Worm (Caenorhabditis elegans) whole organism, L1 larva: ENCODE measurements around the gene Y43C5B.3.

Source experiments
- Y116A8C.19 ChIP-seq: sonication (generic microtip); optimal IDR thresholded peaks from 2 replicates; lab custom pipeline; 2016; ENCODE audit warnings: missing compliant biosample characterization, missing genetic modification characterization, borderline replicate concordance
- ama-1 ChIP-seq: fragments of 150-350 bp; optimal IDR thresholded peaks from 2 replicates; lab custom pipeline; 2014
- blmp-1 ChIP-seq: fragments of 150-350 bp; optimal IDR thresholded peaks from 2 replicates; lab custom pipeline; 2014; ENCODE audit warnings: missing biosample characterization, missing genetic modification characterization
- ceh-63 ChIP-seq: fragments of 200-800 bp; sonication (Bioruptor generic); optimal IDR thresholded peaks from 2 replicates; lab custom pipeline; 2018; ENCODE audit warnings: mild to moderate bottlenecking, missing genetic modification characterization, missing compliant biosample characterization
- ceh-82 ChIP-seq, 3 experiments: fragments of 150-350 bp in 1 of 3; sonication (generic microtip) in 2 of 3; optimal IDR thresholded peaks; 2 replicates each; lab custom pipeline; 2014 to 2017; ENCODE audit warnings: missing biosample characterization in 3 of 3, missing genetic modification characterization in 3 of 3
- ceh-88 ChIP-seq: fragments of 200-800 bp; sonication (Bioruptor generic); IDR thresholded peaks from 2 replicates; pipeline ENCODE4 v1.3.6; 2022; ENCODE audit warnings: missing genetic modification characterization, missing compliant biosample characterization
- dpl-1 ChIP-seq, 3 experiments: fragments of 150-350 bp in 2 of 3; sonication (generic microtip) in 1 of 3; optimal IDR thresholded peaks; 2 replicates each; lab custom pipeline; 2014 to 2017; ENCODE audit warnings: missing biosample characterization in 3 of 3, missing genetic modification characterization in 3 of 3, missing genetic modification reagents in 3 of 3
- dsc-1 ChIP-seq: sonication (generic microtip); optimal IDR thresholded peaks from 2 replicates; lab custom pipeline; 2016; ENCODE audit warnings: mild to moderate bottlenecking, missing genetic modification characterization, missing compliant biosample characterization
- efl-1 ChIP-seq, 4 experiments: fragments of 150-350 bp; optimal IDR thresholded peaks in 3 of 4; peaks in 1 of 4; 1 replicate in 1 of 4; 2 replicates in 3 of 4; lab custom pipeline; 2014; ENCODE audit warnings: missing biosample characterization in 2 of 4, missing genetic modification characterization in 2 of 4, missing genetic modification reagents in 2 of 4
- egl-13 ChIP-seq: sonication (generic microtip); optimal IDR thresholded peaks from 2 replicates; lab custom pipeline; 2016; ENCODE audit warnings: missing genotype, missing genetic modification reagents, missing genetic modification characterization, missing compliant biosample characterization
- elt-3 ChIP-seq, 6 experiments: fragments of 150-350 bp in 1 of 6; sonication (generic microtip); optimal IDR thresholded peaks; 2 replicates each; lab custom pipeline; 2017 to 2018; ENCODE audit warnings: missing biosample characterization in 6 of 6, missing genetic modification characterization in 6 of 6, inconsistent platforms in 1 of 6
- ets-5 ChIP-seq: fragments of 200-800 bp; sonication (Bioruptor generic); IDR thresholded peaks from 2 replicates; pipeline ENCODE4 v1.3.6; 2022; ENCODE audit warnings: missing genetic modification characterization, missing compliant biosample characterization
- fkh-4 ChIP-seq: sonication (generic microtip); optimal IDR thresholded peaks from 2 replicates; lab custom pipeline; 2016; ENCODE audit warnings: missing compliant biosample characterization, missing genetic modification characterization, borderline replicate concordance
- fkh-8 ChIP-seq: sonication (generic microtip); optimal IDR thresholded peaks from 2 replicates; lab custom pipeline; 2016; ENCODE audit warnings: mild to moderate bottlenecking, missing genetic modification characterization, missing compliant biosample characterization
- fos-1 ChIP-seq: fragments of 150-350 bp; optimal IDR thresholded peaks from 2 replicates; lab custom pipeline; 2014; ENCODE audit warnings: missing biosample characterization, missing genetic modification characterization
- grh-1 ChIP-seq: fragments of 200-800 bp; sonication (Bioruptor generic); IDR thresholded peaks from 2 replicates; pipeline ENCODE4 v1.3.6; 2022; ENCODE audit warnings: missing genetic modification reagents, missing genetic modification characterization, missing compliant biosample characterization
- irx-1 ChIP-seq: sonication (generic microtip); optimal IDR thresholded peaks from 2 replicates; lab custom pipeline; 2016; ENCODE audit warnings: missing genetic modification characterization, missing compliant biosample characterization
- isw-1 ChIP-seq: fragments of 200-800 bp; sonication (Bioruptor generic); IDR thresholded peaks from 2 replicates; pipeline ENCODE4 v1.3.6; 2022; ENCODE audit warnings: missing genetic modification characterization, missing compliant biosample characterization
- jun-1 ChIP-seq: fragments of 150-350 bp; optimal IDR thresholded peaks from 2 replicates; lab custom pipeline; 2014; ENCODE audit warnings: missing biosample characterization, missing genetic modification reagents, missing genetic modification characterization
- lin-14 ChIP-seq: fragments of 200-800 bp; sonication (Bioruptor generic); optimal IDR thresholded peaks from 2 replicates; lab custom pipeline; 2018; ENCODE audit warnings: mild to moderate bottlenecking, missing genetic modification characterization, moderate library complexity, missing compliant biosample characterization
- lin-15B ChIP-seq: fragments of 150-350 bp; sonication (generic microtip); optimal IDR thresholded peaks from 3 replicates; lab custom pipeline; 2014; ENCODE audit warnings: missing biosample characterization, missing genetic modification characterization
- lin-35 ChIP-seq, 2 experiments: fragments of 150-350 bp; optimal IDR thresholded peaks; 2 replicates each; lab custom pipeline; 2014; ENCODE audit warnings: missing biosample characterization in 2 of 2, missing genetic modification characterization in 2 of 2, missing genetic modification reagents in 2 of 2
- lin-39 ChIP-seq: fragments of 150-350 bp; optimal IDR thresholded peaks from 2 replicates; lab custom pipeline; 2014; ENCODE audit warnings: missing biosample characterization, missing genetic modification reagents, missing genetic modification characterization
- lir-3 ChIP-seq: sonication (generic microtip); optimal IDR thresholded peaks from 2 replicates; lab custom pipeline; 2016; ENCODE audit warnings: mild to moderate bottlenecking, missing genetic modification characterization, moderate library complexity, missing compliant biosample characterization; ENCODE audit not compliant: poor library complexity
- lsy-2 ChIP-seq, 2 experiments: fragments of 150-350 bp; optimal IDR thresholded peaks; 2 replicates each; lab custom pipeline; 2014; ENCODE audit warnings: missing biosample characterization in 2 of 2, missing genetic modification characterization in 2 of 2
- mdl-1 ChIP-seq, 2 experiments: fragments of 150-350 bp; optimal IDR thresholded peaks; 2 replicates each; lab custom pipeline; 2014 to 2017; ENCODE audit warnings: missing biosample characterization in 2 of 2, missing genetic modification characterization in 2 of 2, inconsistent platforms in 1 of 2
- mep-1 ChIP-seq: fragments of 150-350 bp; optimal IDR thresholded peaks from 2 replicates; lab custom pipeline; 2014; ENCODE audit warnings: missing biosample characterization, missing genetic modification characterization
- nhr-11 ChIP-seq: fragments of 150-350 bp; optimal IDR thresholded peaks from 2 replicates; lab custom pipeline; 2014; ENCODE audit warnings: missing biosample characterization, missing genetic modification characterization
- nhr-19 ChIP-seq: fragments of 200-800 bp; sonication (Bioruptor generic); conservative IDR thresholded peaks from 2 replicates; pipeline ENCODE4 v1.3.6; 2022; ENCODE audit warnings: missing genetic modification characterization, missing compliant biosample characterization
- nhr-28 ChIP-seq: fragments of 150-350 bp; optimal IDR thresholded peaks from 2 replicates; lab custom pipeline; 2014; ENCODE audit warnings: missing biosample characterization, missing genetic modification characterization
- nhr-47 ChIP-seq: sonication (generic microtip); optimal IDR thresholded peaks from 2 replicates; lab custom pipeline; 2016; ENCODE audit warnings: mild to moderate bottlenecking, missing genetic modification characterization, moderate library complexity, missing compliant biosample characterization
- nhr-71 ChIP-seq: sonication (generic microtip); optimal IDR thresholded peaks from 2 replicates; lab custom pipeline; 2016; ENCODE audit warnings: mild to moderate bottlenecking, missing genetic modification characterization, moderate library complexity, missing compliant biosample characterization
- nhr-77 ChIP-seq: fragments of 150-350 bp; optimal IDR thresholded peaks from 2 replicates; lab custom pipeline; 2014; ENCODE audit warnings: missing biosample characterization, missing genetic modification characterization
- nhr-84 ChIP-seq: sonication (generic microtip); optimal IDR thresholded peaks from 2 replicates; lab custom pipeline; 2017; ENCODE audit warnings: missing biosample characterization, missing genetic modification characterization
- nhr-85 ChIP-seq: sonication (generic microtip); peaks from one replicate; lab custom pipeline; 2016; ENCODE audit warnings: missing genetic modification characterization, inconsistent platforms, missing compliant biosample characterization
- nhr-90 ChIP-seq: sonication (generic microtip); optimal IDR thresholded peaks from 2 replicates; lab custom pipeline; 2016; ENCODE audit warnings: mild to moderate bottlenecking, missing genetic modification characterization, missing compliant biosample characterization; ENCODE audit not compliant: poor library complexity
- rnt-1 ChIP-seq: sonication (generic microtip); optimal IDR thresholded peaks from 2 replicates; lab custom pipeline; 2016; ENCODE audit warnings: mild to moderate bottlenecking, missing genetic modification characterization, moderate library complexity, missing compliant biosample characterization
- skn-1 ChIP-seq: fragments of 150-350 bp; optimal IDR thresholded peaks from 2 replicates; lab custom pipeline; 2014; ENCODE audit warnings: missing biosample characterization, missing genetic modification characterization
- snpc-4 ChIP-seq: fragments of 150-350 bp; optimal IDR thresholded peaks from 2 replicates; lab custom pipeline; 2014; ENCODE audit warnings: missing biosample characterization, missing genetic modification characterization
- snu-23 ChIP-seq: sonication (generic microtip); optimal IDR thresholded peaks from 2 replicates; lab custom pipeline; 2016; ENCODE audit warnings: missing genetic modification characterization, missing compliant biosample characterization
- sox-4 ChIP-seq: sonication (generic microtip); optimal IDR thresholded peaks from 2 replicates; lab custom pipeline; 2016; ENCODE audit warnings: missing genetic modification characterization, missing compliant biosample characterization
- sptf-1 ChIP-seq: fragments of 150-350 bp; optimal IDR thresholded peaks from 2 replicates; lab custom pipeline; 2014; ENCODE audit warnings: missing biosample characterization, missing genetic modification characterization
- sup-37 ChIP-seq: fragments of 200-800 bp; sonication (Bioruptor generic); optimal IDR thresholded peaks from 2 replicates; lab custom pipeline; 2018; ENCODE audit warnings: mild to moderate bottlenecking, missing genetic modification characterization, missing compliant biosample characterization
- swsn-7 ChIP-seq: sonication (generic microtip); optimal IDR thresholded peaks from 2 replicates; lab custom pipeline; 2016; ENCODE audit warnings: missing genetic modification characterization, missing compliant biosample characterization
- tbx-2 ChIP-seq: sonication (generic microtip); optimal IDR thresholded peaks from 2 replicates; lab custom pipeline; 2016; ENCODE audit warnings: missing genetic modification characterization, missing compliant biosample characterization
- unc-130 ChIP-seq: fragments of 150-350 bp; optimal IDR thresholded peaks from 2 replicates; lab custom pipeline; 2017; ENCODE audit warnings: missing biosample characterization, missing genetic modification characterization, inconsistent platforms
- unc-30 ChIP-seq: sonication (generic microtip); optimal IDR thresholded peaks from 2 replicates; lab custom pipeline; 2017; ENCODE audit warnings: missing biosample characterization, missing genetic modification characterization
- unc-86 ChIP-seq: sonication (generic microtip); optimal IDR thresholded peaks from 2 replicates; lab custom pipeline; 2016; ENCODE audit warnings: missing genetic modification characterization, missing compliant biosample characterization
- xbp-1 ChIP-seq: sonication (generic microtip); optimal IDR thresholded peaks from 2 replicates; lab custom pipeline; 2016; ENCODE audit warnings: missing genetic modification characterization, missing compliant biosample characterization
- ztf-11 ChIP-seq, 2 experiments: sonication (generic microtip); optimal IDR thresholded peaks; 2 replicates each; lab custom pipeline; 2016 to 2017; ENCODE audit warnings: missing genetic modification characterization in 2 of 2, missing biosample characterization in 1 of 2, missing compliant biosample characterization in 1 of 2
- ztf-4 ChIP-seq: fragments of 150-350 bp; optimal IDR thresholded peaks from 2 replicates; lab custom pipeline; 2014; ENCODE audit warnings: missing biosample characterization, missing genetic modification characterization

Y43C5B.3 gene

DNA sequence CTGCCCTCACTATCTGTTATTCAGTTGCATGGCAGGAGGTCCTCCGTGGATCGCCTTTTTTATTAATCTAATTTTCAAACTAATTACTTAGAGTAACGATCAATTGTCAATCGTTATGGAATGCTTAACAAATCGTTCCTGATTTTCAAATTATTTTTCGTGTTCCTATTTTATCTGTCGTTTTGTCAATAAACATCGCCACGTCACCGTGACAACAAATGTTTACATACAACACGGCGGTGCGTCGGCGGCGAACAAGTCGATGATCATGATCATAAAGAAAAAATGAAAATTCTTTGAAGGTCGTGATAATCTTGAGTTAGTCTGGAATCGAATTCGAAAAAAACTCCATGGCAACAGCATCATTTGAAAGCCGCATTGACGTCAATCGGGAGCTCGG is 4.9 kb upstream of the Y43C5B.3 start:
- no peak for TF ChIP-seq lin-35 (GFP tag; optimal IDR thresholded peaks at IDR 0.05; lab: Kevin White, UChicago)
- TF ChIP-seq dsc-1 (tag; lab: Kevin White, UChicago): peak; percentile 15
- TF ChIP-seq ztf-11 (tag; optimal IDR thresholded peaks at IDR 0.05; lab: Kevin White, UChicago): no peak

DNA sequence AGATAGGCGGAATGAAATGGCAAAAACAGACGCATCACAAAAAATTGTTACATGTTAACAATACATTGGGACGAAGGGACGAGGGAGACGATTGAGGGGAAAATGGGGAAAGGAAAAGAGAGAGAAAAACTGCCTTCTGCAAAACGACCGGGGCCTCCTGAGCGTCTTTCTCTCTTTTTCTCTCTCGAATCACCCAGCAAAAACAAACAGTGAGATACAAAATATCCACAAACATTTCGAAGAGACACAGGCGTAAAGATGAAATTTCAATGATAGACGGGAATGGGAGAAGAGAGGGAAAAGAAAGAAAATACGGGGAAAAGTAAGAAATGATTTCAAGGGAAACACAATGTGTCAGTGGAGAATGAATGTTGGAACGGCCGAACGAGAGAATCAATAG is 4.4 kb upstream of the Y43C5B.3 start:
- peak; percentile 30 to 54 for TF ChIP-seq lin-35 (GFP tag; optimal IDR thresholded peaks at IDR 0.05; lab: Kevin White, UChicago)
- TF ChIP-seq ama-1 (lab: Kevin White, UChicago): no peak
- TF ChIP-seq unc-86 (tag; lab: Kevin White, UChicago): no peak
- TF ChIP-seq nhr-77 (tag; lab: Kevin White, UChicago): peak; percentile 67
- TF ChIP-seq efl-1 (optimal IDR thresholded peaks at IDR 0.05; lab: Kevin White, UChicago): peak; percentile 43 to 49
- peak in 1 of 2 experiments; percentile 88 for TF ChIP-seq efl-1 (GFP tag; optimal IDR thresholded peaks at IDR 0.05 in 1 of 2; lab: Kevin White, UChicago)
- peak; percentile 85 for TF ChIP-seq mep-1 (tag; lab: Kevin White, UChicago)
- no peak for TF ChIP-seq sptf-1 (tag; lab: Kevin White, UChicago)
- TF ChIP-seq lsy-2 (tag; optimal IDR thresholded peaks at IDR 0.05; lab: Kevin White, UChicago): peak; percentile 12 to 75
- no peak for TF ChIP-seq Y116A8C.19 (tag; lab: Kevin White, UChicago)
- no peak for TF ChIP-seq ets-5 (GFP tag; lab: Robert Waterston, UW)
- no peak for TF ChIP-seq ztf-4
- no peak for TF ChIP-seq lin-39
- no peak for TF ChIP-seq nhr-19
- peak; percentile 48 for TF ChIP-seq irx-1 (tag; lab: Kevin White, UChicago)
- no peak for TF ChIP-seq fkh-8 (tag; lab: Kevin White, UChicago)
- no peak for TF ChIP-seq nhr-84
- peak in 1 of 2 experiments; percentile 39 for TF ChIP-seq mdl-1 (tag; optimal IDR thresholded peaks at IDR 0.05; lab: Kevin White, UChicago)
- TF ChIP-seq lin-14: peak; percentile 90
- TF ChIP-seq lin-15B (tag; lab: Kevin White, UChicago): no peak
- peak; percentile 40 for TF ChIP-seq tbx-2 (tag; lab: Kevin White, UChicago)
- TF ChIP-seq isw-1 (GFP tag; lab: Robert Waterston, UW): no peak
- TF ChIP-seq unc-30 (tag; lab: Kevin White, UChicago): no peak
- TF ChIP-seq nhr-90: peak; percentile 15
- peak; percentile 8 for TF ChIP-seq lir-3 (tag; lab: Kevin White, UChicago)
- TF ChIP-seq dsc-1 (tag; lab: Kevin White, UChicago): no peak
- no peak for TF ChIP-seq sup-37
- peak; percentile 39 for TF ChIP-seq nhr-85 (tag; lab: Kevin White, UChicago)
- TF ChIP-seq egl-13: no peak
- TF ChIP-seq nhr-28 (tag; lab: Kevin White, UChicago): no peak
- peak; percentile 72 for TF ChIP-seq nhr-71 (tag; lab: Kevin White, UChicago)
- no peak for TF ChIP-seq xbp-1
- TF ChIP-seq sox-4 (tag; lab: Kevin White, UChicago): no peak
- TF ChIP-seq unc-130 (tag; lab: Kevin White, UChicago): no peak
- TF ChIP-seq nhr-47 (tag; lab: Kevin White, UChicago): peak; percentile 34
- TF ChIP-seq ceh-63 (GFP tag; lab: Kevin White, UChicago): no peak
- TF ChIP-seq grh-1 (GFP tag; lab: Robert Waterston, UW): no peak
- TF ChIP-seq elt-3 (tag; optimal IDR thresholded peaks at IDR 0.05; lab: Kevin White, UChicago): peak in 1 of 6 experiments; percentile 79
- peak in 1 of 3 experiments; percentile 46 for TF ChIP-seq ceh-82 (tag; optimal IDR thresholded peaks at IDR 0.05; lab: Kevin White, UChicago)
- TF ChIP-seq fos-1 (tag; lab: Kevin White, UChicago): peak; percentile 41
- TF ChIP-seq jun-1 (tag; lab: Kevin White, UChicago): peak; percentile 4
- peak in 2 of 3 experiments; percentile 32 for TF ChIP-seq dpl-1 (GFP tag; optimal IDR thresholded peaks at IDR 0.05; lab: Kevin White, UChicago)
- no peak for TF ChIP-seq ceh-88
- TF ChIP-seq skn-1 (tag; lab: Kevin White, UChicago): peak; percentile 54
- no peak for TF ChIP-seq nhr-11 (tag; lab: Kevin White, UChicago)
- TF ChIP-seq snu-23 (GFP tag; lab: Kevin White, UChicago): peak; percentile 73
- TF ChIP-seq rnt-1 (tag; lab: Kevin White, UChicago): peak; percentile 64
- TF ChIP-seq blmp-1 (tag; lab: Kevin White, UChicago): peak; percentile 93
- TF ChIP-seq snpc-4: peak; percentile 21
- TF ChIP-seq swsn-7 (tag; lab: Kevin White, UChicago): peak; percentile 42
- no peak for TF ChIP-seq fkh-4 (tag; lab: Kevin White, UChicago)
